Worm (Caenorhabditis elegans): ENCODE results near the gene kbp-2.

ce11 chrIII:4895313-4895712 lies 8.4 kb downstream of the kbp-2 start:
- no peak for TF ChIP-seq dao-5 (tag; optimal IDR thresholded peaks at IDR 0.05)
- no peak for TF ChIP-seq W03F9.2 (tag; optimal IDR thresholded peaks at IDR 0.05)

All from whole organism, L4/young adult.